Worm (Caenorhabditis elegans) whole organism, L1 larva: ENCODE measurements around the gene clc-24.

Source experiments
- dsc-1 ChIP-seq: sonication (generic microtip); optimal IDR thresholded peaks from 2 replicates; lab custom pipeline; 2016; ENCODE audit warnings: mild to moderate bottlenecking, missing genetic modification characterization, missing compliant biosample characterization
- pqm-1 ChIP-seq: sonication (generic microtip); optimal IDR thresholded peaks from 3 replicates; lab custom pipeline; 2017; ENCODE audit warnings: missing biosample characterization, missing genetic modification characterization
- unc-130 ChIP-seq: fragments of 150-350 bp; optimal IDR thresholded peaks from 2 replicates; lab custom pipeline; 2017; ENCODE audit warnings: missing biosample characterization, missing genetic modification characterization, inconsistent platforms

- TF ChIP-seq unc-130 (tag; lab: Kevin White, UChicago) (no peak), pqm-1 (no peak), dsc-1 (no peak)
Observed at ce11 chrIII:1043790-1044189, 34.0 kb downstream of the clc-24 start.
